Worm (Caenorhabditis elegans): ENCODE results near the gene sucg-1.

sucg-1 gene

ce11 chrIV:7728402-7728963 is at the start of gene sucg-1:
sucg-1 (plus strand) TSS chrIV:7728913.
- no peak for TF ChIP-seq tbx-2 (tag; optimal IDR thresholded peaks at IDR 0.05)
- no peak for TF ChIP-seq fkh-6 (tag; optimal IDR thresholded peaks at IDR 0.05)
- no peak for TF ChIP-seq ceh-19 (GFP tag; optimal IDR thresholded peaks at IDR 0.05)
- TF ChIP-seq tbx-7 (tag; optimal IDR thresholded peaks at IDR 0.05), result no peak

ce11 chrIV:7679120-7679519 is 49.6 kb upstream of the sucg-1 start:
- TF ChIP-seq npax-4 (tag; optimal IDR thresholded peaks at IDR 0.05), result no peak
- peak; percentile 60 for TF ChIP-seq elt-2 (tag; optimal IDR thresholded peaks at IDR 0.05)
- TF ChIP-seq dve-1 (tag; optimal IDR thresholded peaks at IDR 0.05), result no peak
- no peak for TF ChIP-seq sdc-2 (tag; optimal IDR thresholded peaks at IDR 0.05)
- no peak for TF ChIP-seq hlh-30 (tag; optimal IDR thresholded peaks at IDR 0.05; ENCODE audit: insufficient read depth)
- TF ChIP-seq lin-11 (tag; optimal IDR thresholded peaks at IDR 0.05), result no peak

ce11 chrIV:7689326-7689725 is 39.4 kb upstream of the sucg-1 start:
- TF ChIP-seq ceh-48 (tag; optimal IDR thresholded peaks at IDR 0.05) (no peak), ceh-31 (tag; optimal IDR thresholded peaks at IDR 0.05) (no peak), dve-1 (tag; optimal IDR thresholded peaks at IDR 0.05) (no peak), ttx-3 (tag; optimal IDR thresholded peaks at IDR 0.05) (no peak)

- TF ChIP-seq tbx-2 (tag; optimal IDR thresholded peaks at IDR 0.05), result no peak
- no peak for TF ChIP-seq ahr-1 (tag; optimal IDR thresholded peaks at IDR 0.05)
- no peak for TF ChIP-seq ttx-3 (tag; optimal IDR thresholded peaks at IDR 0.05)
- TF ChIP-seq elt-4 (tag; optimal IDR thresholded peaks at IDR 0.05), result no peak
- no peak for TF ChIP-seq fkh-10 (GFP tag; optimal IDR thresholded peaks at IDR 0.05)
- no peak for TF ChIP-seq F13H6.1 (tag; optimal IDR thresholded peaks at IDR 0.05)
- TF ChIP-seq ztf-16 (tag; optimal IDR thresholded peaks at IDR 0.05), result no peak
- TF ChIP-seq mec-3 (tag; optimal IDR thresholded peaks at IDR 0.05; ENCODE audit: borderline replicate concordance), result no peak
- TF ChIP-seq unc-42 (tag; optimal IDR thresholded peaks at IDR 0.05), result no peak
- no peak for TF ChIP-seq unc-3 (GFP tag; conservative IDR thresholded peaks at IDR 0.05)
- TF ChIP-seq unc-3 (tag; optimal IDR thresholded peaks at IDR 0.05), result no peak
- no peak for TF ChIP-seq lim-6 (tag; optimal IDR thresholded peaks at IDR 0.05)
- TF ChIP-seq gmeb-2 (tag; optimal IDR thresholded peaks at IDR 0.05), result no peak
- no peak for TF ChIP-seq ceh-22 (tag; optimal IDR thresholded peaks at IDR 0.05)
- no peak for TF ChIP-seq pha-2 (tag; optimal IDR thresholded peaks at IDR 0.05)
- TF ChIP-seq zip-5 (tag; optimal IDR thresholded peaks at IDR 0.05), result no peak
Measured at ce11 chrIV:7692451-7692850, 36.3 kb upstream of the sucg-1 start.

ce11 chrIV:7698320-7698719 is 30.4 kb upstream of the sucg-1 start, which contains the start of gene flp-13:
flp-13 (minus strand) TSS chrIV:7698420.
- TF ChIP-seq nhr-11 (tag; optimal IDR thresholded peaks at IDR 0.05), result no peak
- no peak for TF ChIP-seq syd-9 (tag; optimal IDR thresholded peaks at IDR 0.05)
- no peak for TF ChIP-seq ceh-30 (tag; optimal IDR thresholded peaks at IDR 0.05)
- TF ChIP-seq rnt-1 (tag; optimal IDR thresholded peaks at IDR 0.05), result no peak
- TF ChIP-seq K09A11.1 (tag; optimal IDR thresholded peaks at IDR 0.05; ENCODE audit: insufficient read depth), result no peak
- TF ChIP-seq pax-1 (tag; optimal IDR thresholded peaks at IDR 0.05), result no peak
- no peak for TF ChIP-seq gmeb-2 (tag; optimal IDR thresholded peaks at IDR 0.05)
- no peak for TF ChIP-seq unc-55 (GFP tag; optimal IDR thresholded peaks at IDR 0.05)
- no peak for TF ChIP-seq ceh-48 (tag; optimal IDR thresholded peaks at IDR 0.05)
- TF ChIP-seq hlh-30 (tag; optimal IDR thresholded peaks at IDR 0.05; ENCODE audit: insufficient read depth), result no peak
- no peak for TF ChIP-seq che-1 (tag; optimal IDR thresholded peaks at IDR 0.05)
- TF ChIP-seq ref-2 (tag; optimal IDR thresholded peaks at IDR 0.05), result no peak
- no peak for TF ChIP-seq pha-2 (tag; optimal IDR thresholded peaks at IDR 0.05)
- no peak for TF ChIP-seq dmd-4 (tag; optimal IDR thresholded peaks at IDR 0.05; ENCODE audit: borderline replicate concordance)
